Worm (Caenorhabditis elegans) whole organism, midembryonic: ENCODE data around the gene dct-5.

Source experiments
- med-1 ChIP-seq: sonication (generic microtip); optimal IDR thresholded peaks from 2 replicates; lab custom pipeline; 2017; ENCODE audit warnings: missing genetic modification characterization, mild to moderate bottlenecking, missing compliant biosample characterization, antibody characterized with exemption, missing genetic modification reagents; ENCODE audit not compliant: insufficient read depth
- ztf-23 ChIP-seq: fragments of 200-800 bp; sonication (Bioruptor generic); IDR thresholded peaks from 2 replicates; pipeline ENCODE4 v1.3.6; 2022; ENCODE audit warnings: missing genetic modification reagents, missing genetic modification characterization, missing compliant biosample characterization

ce11 chrII:5433069-5433468 lies 3.7 kb downstream of the dct-5 start, which contains the start of gene srx-114:
- TF ChIP-seq ztf-23 (GFP tag; lab: Robert Waterston, UW), result no peak
- no peak for TF ChIP-seq med-1 (GFP tag; lab: Kevin White, UChicago)
